Fruit fly (Drosophila melanogaster) whole organism, prepupa: Measurements from ENCODE around the gene CG14219.
A peak's percentile ranks its signal among the peaks of the same experiment; 100 is the strongest.

Source experiments
- Blimp-1 ChIP-seq: fragments of 200-800 bp; sonication (Bioruptor generic); optimal IDR thresholded peaks from 3 replicates; lab custom pipeline; 2017; ENCODE audit warnings: missing biosample characterization, missing genetic modification characterization, mild to moderate bottlenecking, moderate library complexity, missing genetic modification reagents
- CG11762 ChIP-seq: fragments of 200-800 bp; sonication (Bioruptor generic); optimal IDR thresholded peaks from 3 replicates; lab custom pipeline; 2016; ENCODE audit warnings: missing biosample characterization, missing genetic modification characterization; ENCODE audit not compliant: insufficient read depth
- CG11902 ChIP-seq: fragments of 200-800 bp; sonication (Bioruptor generic); optimal IDR thresholded peaks from 3 replicates; lab custom pipeline; 2016; ENCODE audit warnings: missing biosample characterization, missing genetic modification characterization
- CG15336 ChIP-seq: fragments of 200-800 bp; sonication (Bioruptor generic); IDR thresholded peaks from 2 replicates; pipeline ENCODE4 v1.3.6; 2022; ENCODE audit warnings: missing biosample characterization, missing genetic modification characterization
- CG1621 ChIP-seq: fragments of 200-800 bp; sonication (Bioruptor generic); optimal IDR thresholded peaks from 3 replicates; lab custom pipeline; 2018; ENCODE audit warnings: missing biosample characterization, mild to moderate bottlenecking, missing genetic modification characterization
- CG16779 ChIP-seq: fragments of 200-800 bp; sonication (Bioruptor generic); optimal IDR thresholded peaks from 3 replicates; lab custom pipeline; 2017; ENCODE audit warnings: missing biosample characterization, mild to moderate bottlenecking, missing genetic modification characterization
- CG3032 ChIP-seq: fragments of 200-800 bp; optimal IDR thresholded peaks from 2 replicates; lab custom pipeline; 2019; ENCODE audit warnings: missing biosample characterization, mild to moderate bottlenecking, missing genetic modification characterization, moderate library complexity
- CG32006 ChIP-seq: fragments of 200-800 bp; sonication (Bioruptor generic); optimal IDR thresholded peaks from 3 replicates; lab custom pipeline; 2017; ENCODE audit warnings: missing biosample characterization, mild to moderate bottlenecking, missing genetic modification characterization
- CG34406 ChIP-seq: fragments of 200-800 bp; sonication (Bioruptor generic); optimal IDR thresholded peaks from 3 replicates; lab custom pipeline; 2016; ENCODE audit warnings: missing biosample characterization, missing genetic modification characterization
- CG3919 ChIP-seq: fragments of 200-800 bp; sonication (Bioruptor generic); optimal IDR thresholded peaks from 3 replicates; lab custom pipeline; 2016; ENCODE audit warnings: missing biosample characterization, missing genetic modification characterization
- CG4318 ChIP-seq: fragments of 200-800 bp; sonication (Bioruptor generic); optimal IDR thresholded peaks from 3 replicates; lab custom pipeline; 2017; ENCODE audit warnings: missing biosample characterization, mild to moderate bottlenecking, missing genetic modification characterization
- CG6276 ChIP-seq: fragments of 200-800 bp; sonication (Bioruptor generic); optimal IDR thresholded peaks from 2 replicates; lab custom pipeline; 2017; ENCODE audit warnings: missing biosample characterization, mild to moderate bottlenecking, missing genetic modification characterization
- CG6808 ChIP-seq: fragments of 200-800 bp; sonication (Bioruptor generic); optimal IDR thresholded peaks from 3 replicates; lab custom pipeline; 2017; ENCODE audit warnings: missing biosample characterization, missing genetic modification characterization, mild to moderate bottlenecking, moderate library complexity, missing genetic modification reagents
- CG6854 ChIP-seq: fragments of 200-800 bp; sonication (Bioruptor generic); optimal IDR thresholded peaks from 2 replicates; lab custom pipeline; 2017; ENCODE audit warnings: missing biosample characterization, mild to moderate bottlenecking, missing genetic modification characterization
- CG8119 ChIP-seq: fragments of 200-800 bp; sonication (Bioruptor generic); IDR thresholded peaks from 3 replicates; pipeline ENCODE4 v1.3.6; 2022; ENCODE audit warnings: missing biosample characterization, missing genetic modification characterization
- CG8319 ChIP-seq: fragments of 200-800 bp; sonication (Bioruptor generic); optimal IDR thresholded peaks from 3 replicates; lab custom pipeline; 2016; ENCODE audit warnings: missing biosample characterization, missing genetic modification characterization
- CG8632 ChIP-seq: fragments of 200-800 bp; sonication (Bioruptor generic); optimal IDR thresholded peaks from 3 replicates; lab custom pipeline; 2016; ENCODE audit warnings: missing biosample characterization, missing genetic modification characterization
- CG9139 ChIP-seq: fragments of 200-800 bp; sonication (Bioruptor generic); optimal IDR thresholded peaks from 3 replicates; lab custom pipeline; 2017; ENCODE audit warnings: missing biosample characterization, mild to moderate bottlenecking, missing genetic modification characterization
- Eip78C ChIP-seq: fragments of 200-800 bp; sonication (Bioruptor generic); peaks from one replicate; lab custom pipeline; 2016; ENCODE audit warnings: missing biosample characterization, missing genetic modification characterization
- Eip93F ChIP-seq: fragments of 200-800 bp; sonication (Bioruptor generic); optimal IDR thresholded peaks from 2 replicates; lab custom pipeline; 2016; ENCODE audit warnings: missing biosample characterization, mild to moderate bottlenecking, missing genetic modification characterization
- Hr38 ChIP-seq: sonication (Bioruptor generic); optimal IDR thresholded peaks from 2 replicates; lab custom pipeline; 2016; ENCODE audit warnings: missing biosample characterization, missing genetic modification characterization
- Hr39 ChIP-seq: fragments of 200-800 bp; sonication (Bioruptor generic); optimal IDR thresholded peaks from 2 replicates; lab custom pipeline; 2016; ENCODE audit warnings: missing biosample characterization, missing genetic modification characterization
- Lpt ChIP-seq: fragments of 200-800 bp; sonication (Bioruptor generic); optimal IDR thresholded peaks from 3 replicates; lab custom pipeline; 2016; ENCODE audit warnings: missing biosample characterization, missing genetic modification characterization
- Met ChIP-seq: fragments of 200-800 bp; sonication (Bioruptor generic); optimal IDR thresholded peaks from 3 replicates; lab custom pipeline; 2016; ENCODE audit warnings: missing biosample characterization, missing genetic modification characterization
- Smox ChIP-seq: fragments of 200-800 bp; sonication (Bioruptor generic); optimal IDR thresholded peaks from 3 replicates; lab custom pipeline; 2016; ENCODE audit warnings: missing biosample characterization, missing genetic modification characterization
- Sox102F ChIP-seq: fragments of 200-800 bp; sonication (Bioruptor generic); optimal IDR thresholded peaks from 2 replicates; lab custom pipeline; 2016; ENCODE audit warnings: missing biosample characterization, mild to moderate bottlenecking, missing genetic modification characterization
- Sox14 ChIP-seq: fragments of 200-800 bp; sonication (Bioruptor generic); optimal IDR thresholded peaks from 3 replicates; lab custom pipeline; 2016; ENCODE audit warnings: missing biosample characterization, missing genetic modification characterization
- Sox15 ChIP-seq: fragments of 200-800 bp; sonication (Bioruptor generic); optimal IDR thresholded peaks from 3 replicates; lab custom pipeline; 2016; ENCODE audit warnings: missing biosample characterization, missing genetic modification characterization
- achi ChIP-seq: fragments of 200-800 bp; sonication (Bioruptor generic); optimal IDR thresholded peaks from 3 replicates; lab custom pipeline; 2016; ENCODE audit warnings: missing biosample characterization, missing genetic modification characterization
- acj6 ChIP-seq: fragments of 200-800 bp; sonication (Bioruptor generic); optimal IDR thresholded peaks from 3 replicates; lab custom pipeline; 2016; ENCODE audit warnings: missing biosample characterization, missing genetic modification characterization
- cyc ChIP-seq: fragments of 200-800 bp; sonication (Bioruptor generic); optimal IDR thresholded peaks from 3 replicates; lab custom pipeline; 2016; ENCODE audit warnings: missing biosample characterization, missing genetic modification characterization
- dac ChIP-seq: fragments of 200-800 bp; sonication (Bioruptor generic); optimal IDR thresholded peaks from 2 replicates; lab custom pipeline; 2017; ENCODE audit warnings: missing biosample characterization, mild to moderate bottlenecking, missing genetic modification characterization
- dsx ChIP-seq: fragments of 200-800 bp; optimal IDR thresholded peaks from 3 replicates; lab custom pipeline; 2019; ENCODE audit warnings: missing biosample characterization, mild to moderate bottlenecking, missing genetic modification characterization, moderate library complexity; ENCODE audit not compliant: poor library complexity, severe bottlenecking
- eg ChIP-seq: fragments of 200-800 bp; sonication (Bioruptor generic); IDR thresholded peaks from 3 replicates; pipeline ENCODE4 v1.3.6; 2022; ENCODE audit warnings: missing biosample characterization, missing genetic modification characterization
- fd59A ChIP-seq: fragments of 200-800 bp; sonication (Bioruptor generic); optimal IDR thresholded peaks from 2 replicates; lab custom pipeline; 2017; ENCODE audit warnings: missing biosample characterization, mild to moderate bottlenecking, missing genetic modification characterization, missing genetic modification reagents
- fkh ChIP-seq: fragments of 200-800 bp; sonication (Bioruptor generic); optimal IDR thresholded peaks from 3 replicates; lab custom pipeline; 2017; ENCODE audit warnings: missing biosample characterization, mild to moderate bottlenecking, missing genetic modification characterization, moderate library complexity
- lz ChIP-seq: fragments of 200-800 bp; sonication (Bioruptor generic); optimal IDR thresholded peaks from 3 replicates; lab custom pipeline; 2016; ENCODE audit warnings: missing biosample characterization, missing genetic modification characterization
- net ChIP-seq: fragments of 200-800 bp; sonication (Bioruptor generic); optimal IDR thresholded peaks from 3 replicates; lab custom pipeline; 2016; ENCODE audit warnings: missing biosample characterization, missing genetic modification characterization
- pdm3 ChIP-seq: fragments of 200-800 bp; sonication (Bioruptor generic); optimal IDR thresholded peaks from 3 replicates; lab custom pipeline; 2016; ENCODE audit warnings: missing biosample characterization, missing genetic modification characterization
- salr ChIP-seq, 2 experiments: fragments of 200-800 bp; sonication (Bioruptor generic); optimal IDR thresholded peaks; 3 replicates each; lab custom pipeline; 2016 to 2018; ENCODE audit warnings: missing biosample characterization in 2 of 2, missing genetic modification characterization in 2 of 2, mild to moderate bottlenecking in 1 of 2
- spab ChIP-seq: fragments of 200-800 bp; sonication (Bioruptor generic); optimal IDR thresholded peaks from 2 replicates; lab custom pipeline; 2017; ENCODE audit warnings: missing biosample characterization, mild to moderate bottlenecking, missing genetic modification characterization, missing genetic modification reagents
- ss ChIP-seq, 2 experiments: fragments of 200-800 bp; sonication (Bioruptor generic); optimal IDR thresholded peaks; 2 replicates in 1 of 2; 3 replicates in 1 of 2; lab custom pipeline; 2017 to 2018; ENCODE audit warnings: mild to moderate bottlenecking in 2 of 2, missing biosample characterization in 2 of 2, missing genetic modification characterization in 2 of 2, moderate library complexity in 1 of 2
- topi ChIP-seq: fragments of 200-800 bp; sonication (Bioruptor generic); optimal IDR thresholded peaks from 3 replicates; lab custom pipeline; 2016; ENCODE audit warnings: missing biosample characterization, missing genetic modification characterization

CG14219 gene

dm6 chrX:19637002-19637420 is 47.0 kb upstream of the CG14219 start (continued):
- no peak for TF ChIP-seq CG11762
- TF ChIP-seq Sox14 (GFP tag; lab: Kevin White, UChicago), result peak; percentile 12
- no peak for TF ChIP-seq CG34406 (GFP tag; lab: Kevin White, UChicago)
- TF ChIP-seq Sox15 (GFP tag; lab: Kevin White, UChicago), result no peak
- no peak for TF ChIP-seq Hr39 (GFP tag; lab: Kevin White, UChicago)
- TF ChIP-seq CG6808 (GFP tag; lab: Kevin White, UChicago), result no peak
- TF ChIP-seq salr (GFP tag; optimal IDR thresholded peaks at IDR 0.05; lab: Kevin White, UChicago), result no peak
- TF ChIP-seq CG4318 (GFP tag; lab: Kevin White, UChicago), result no peak
- TF ChIP-seq Smox (GFP tag; lab: Kevin White, UChicago), result no peak
- TF ChIP-seq eg (GFP tag; lab: Robert Waterston, UW), result peak; percentile 45; the same call in 1 of the 3 replicates
- peak; percentile 16 for TF ChIP-seq lz (GFP tag; lab: Kevin White, UChicago)
- TF ChIP-seq CG32006 (GFP tag; lab: Kevin White, UChicago), result no peak
- no peak for TF ChIP-seq Blimp-1 (GFP tag; lab: Kevin White, UChicago)
- TF ChIP-seq CG11902 (GFP tag; lab: Kevin White, UChicago), result no peak
- no peak for TF ChIP-seq acj6 (GFP tag; lab: Kevin White, UChicago)
- TF ChIP-seq CG3919 (GFP tag; lab: Kevin White, UChicago), result peak; percentile 13
- no peak for TF ChIP-seq CG6276 (GFP tag; lab: Kevin White, UChicago)
- peak; percentile 43 for TF ChIP-seq net (GFP tag; lab: Kevin White, UChicago)
- no peak for TF ChIP-seq pdm3 (GFP tag; lab: Kevin White, UChicago)
- peak; percentile 16 to 58 for TF ChIP-seq ss (GFP tag; optimal IDR thresholded peaks at IDR 0.05; lab: Kevin White, UChicago)
- TF ChIP-seq fd59A (GFP tag; lab: Kevin White, UChicago), result no peak
- TF ChIP-seq Sox102F, result no peak
- TF ChIP-seq CG3032 (tag; lab: Kevin White, UChicago), result peak; percentile 6
- no peak for TF ChIP-seq Lpt (GFP tag; lab: Kevin White, UChicago)
- TF ChIP-seq dac, result no peak
- peak; percentile 30 for TF ChIP-seq CG1621 (tag; lab: Kevin White, UChicago)
- no peak for TF ChIP-seq CG16779 (tag; lab: Kevin White, UChicago)
- no peak for TF ChIP-seq CG9139 (GFP tag; lab: Kevin White, UChicago)
- TF ChIP-seq CG8319, result no peak
- no peak for TF ChIP-seq Hr38 (GFP tag; lab: Kevin White, UChicago)
- no peak for TF ChIP-seq Eip93F (GFP tag; lab: Kevin White, UChicago)
- TF ChIP-seq fkh, result peak; percentile 30
- no peak for TF ChIP-seq CG8632 (GFP tag; lab: Kevin White, UChicago)
- TF ChIP-seq Met (GFP tag; lab: Kevin White, UChicago), result no peak
- peak; percentile 22 for TF ChIP-seq CG6854 (GFP tag; lab: Kevin White, UChicago)
- peak; percentile 3 for TF ChIP-seq topi
- peak; percentile 8 for TF ChIP-seq cyc (GFP tag; lab: Kevin White, UChicago)

dm6 chrX:19631365-19631832 is 41.4 kb upstream of the CG14219 start:
- TF ChIP-seq CG15336 (GFP tag; lab: Robert Waterston, UW), result peak; percentile 32; the same call in 1 of the 2 replicates
- peak; percentile 63 for TF ChIP-seq Eip78C (GFP tag; lab: Kevin White, UChicago)
- no peak for TF ChIP-seq spab (GFP tag; lab: Kevin White, UChicago)
- TF ChIP-seq Sox14 (GFP tag; lab: Kevin White, UChicago), result peak; percentile 14
- no peak for TF ChIP-seq achi (GFP tag; lab: Kevin White, UChicago)
- TF ChIP-seq CG8119, result peak; percentile 47; the same call in 2 of the 3 replicates
- peak; percentile 24 for TF ChIP-seq CG1621 (tag; lab: Kevin White, UChicago)
- TF ChIP-seq dsx (GFP tag; lab: Kevin White, UChicago), result no peak
- TF ChIP-seq CG6854 (GFP tag; lab: Kevin White, UChicago), result peak; percentile 25
